Worm (Caenorhabditis elegans) whole organism, L1 larva: ENCODE measurements around the gene nhr-126.

Experiments used
- F16B12.6 ChIP-seq: fragments of 150-350 bp; optimal IDR thresholded peaks from 2 replicates; lab custom pipeline; 2014; ENCODE audit warnings: missing biosample characterization, missing genetic modification characterization
- Y116A8C.19 ChIP-seq: sonication (generic microtip); optimal IDR thresholded peaks from 2 replicates; lab custom pipeline; 2016; ENCODE audit warnings: missing compliant biosample characterization, missing genetic modification characterization, borderline replicate concordance
- aha-1 ChIP-seq: fragments of 150-350 bp; optimal IDR thresholded peaks from 2 replicates; lab custom pipeline; 2014; ENCODE audit warnings: missing biosample characterization, missing genetic modification characterization
- alr-1 ChIP-seq: fragments of 200-800 bp; sonication (Bioruptor generic); optimal IDR thresholded peaks from 2 replicates; lab custom pipeline; 2018; ENCODE audit warnings: borderline replicate concordance, mild to moderate bottlenecking, missing genetic modification characterization, missing compliant biosample characterization
- blmp-1 ChIP-seq: fragments of 150-350 bp; optimal IDR thresholded peaks from 2 replicates; lab custom pipeline; 2014; ENCODE audit warnings: missing biosample characterization, missing genetic modification characterization
- ceh-8 ChIP-seq: fragments of 200-800 bp; sonication (Bioruptor generic); optimal IDR thresholded peaks from 2 replicates; lab custom pipeline; 2018; ENCODE audit warnings: mild to moderate bottlenecking, missing genetic modification characterization, moderate library complexity, missing compliant biosample characterization
- ceh-82 ChIP-seq, 3 experiments: fragments of 150-350 bp in 1 of 3; sonication (generic microtip) in 2 of 3; optimal IDR thresholded peaks; 2 replicates each; lab custom pipeline; 2014 to 2017; ENCODE audit warnings: missing biosample characterization in 3 of 3, missing genetic modification characterization in 3 of 3
- ceh-88 ChIP-seq: fragments of 200-800 bp; sonication (Bioruptor generic); IDR thresholded peaks from 2 replicates; pipeline ENCODE4 v1.3.6; 2022; ENCODE audit warnings: missing genetic modification characterization, missing compliant biosample characterization
- dpl-1 ChIP-seq, 3 experiments: fragments of 150-350 bp in 2 of 3; sonication (generic microtip) in 1 of 3; optimal IDR thresholded peaks; 2 replicates each; lab custom pipeline; 2014 to 2017; ENCODE audit warnings: missing biosample characterization in 3 of 3, missing genetic modification characterization in 3 of 3, missing genetic modification reagents in 3 of 3
- efl-1 ChIP-seq, 4 experiments: fragments of 150-350 bp; optimal IDR thresholded peaks in 3 of 4; peaks in 1 of 4; 1 replicate in 1 of 4; 2 replicates in 3 of 4; lab custom pipeline; 2014; ENCODE audit warnings: missing biosample characterization in 2 of 4, missing genetic modification characterization in 2 of 4, missing genetic modification reagents in 2 of 4
- egl-13 ChIP-seq: sonication (generic microtip); optimal IDR thresholded peaks from 2 replicates; lab custom pipeline; 2016; ENCODE audit warnings: missing genotype, missing genetic modification reagents, missing genetic modification characterization, missing compliant biosample characterization
- egl-27 ChIP-seq, 2 experiments: fragments of 150-350 bp in 1 of 2; sonication (generic microtip); optimal IDR thresholded peaks; 3 replicates each; lab custom pipeline; 2017 to 2018; ENCODE audit warnings: missing biosample characterization in 2 of 2, missing genetic modification characterization in 2 of 2, missing genetic modification reagents in 2 of 2
- elt-2 ChIP-seq: sonication (generic microtip); optimal IDR thresholded peaks from 2 replicates; lab custom pipeline; 2016; ENCODE audit warnings: missing genetic modification characterization, mild to moderate bottlenecking, inconsistent platforms, missing compliant biosample characterization, missing genetic modification reagents
- elt-3 ChIP-seq, 6 experiments: fragments of 150-350 bp in 1 of 6; sonication (generic microtip); optimal IDR thresholded peaks; 2 replicates each; lab custom pipeline; 2017 to 2018; ENCODE audit warnings: missing biosample characterization in 6 of 6, missing genetic modification characterization in 6 of 6, inconsistent platforms in 1 of 6
- ets-5 ChIP-seq: fragments of 200-800 bp; sonication (Bioruptor generic); IDR thresholded peaks from 2 replicates; pipeline ENCODE4 v1.3.6; 2022; ENCODE audit warnings: missing genetic modification characterization, missing compliant biosample characterization
- fkh-10 ChIP-seq: sonication (generic microtip); optimal IDR thresholded peaks from 2 replicates; lab custom pipeline; 2017; ENCODE audit warnings: missing biosample characterization, missing genetic modification reagents, missing genetic modification characterization
- fkh-8 ChIP-seq: sonication (generic microtip); optimal IDR thresholded peaks from 2 replicates; lab custom pipeline; 2016; ENCODE audit warnings: mild to moderate bottlenecking, missing genetic modification characterization, missing compliant biosample characterization
- hlh-4 ChIP-seq: sonication (generic microtip); optimal IDR thresholded peaks from 2 replicates; lab custom pipeline; 2016; ENCODE audit warnings: mild to moderate bottlenecking, missing genetic modification characterization, missing compliant biosample characterization
- irx-1 ChIP-seq: sonication (generic microtip); optimal IDR thresholded peaks from 2 replicates; lab custom pipeline; 2016; ENCODE audit warnings: missing genetic modification characterization, missing compliant biosample characterization
- lin-14 ChIP-seq: fragments of 200-800 bp; sonication (Bioruptor generic); optimal IDR thresholded peaks from 2 replicates; lab custom pipeline; 2018; ENCODE audit warnings: mild to moderate bottlenecking, missing genetic modification characterization, moderate library complexity, missing compliant biosample characterization
- lin-35 ChIP-seq, 2 experiments: fragments of 150-350 bp; optimal IDR thresholded peaks; 2 replicates each; lab custom pipeline; 2014; ENCODE audit warnings: missing biosample characterization in 2 of 2, missing genetic modification characterization in 2 of 2, missing genetic modification reagents in 2 of 2
- mab-9 ChIP-seq: fragments of 200-800 bp; sonication (Bioruptor generic); IDR thresholded peaks from 2 replicates; pipeline ENCODE4 v1.3.6; 2022; ENCODE audit warnings: missing genetic modification reagents, missing genetic modification characterization, missing compliant biosample characterization
- mdl-1 ChIP-seq, 2 experiments: fragments of 150-350 bp; optimal IDR thresholded peaks; 2 replicates each; lab custom pipeline; 2014 to 2017; ENCODE audit warnings: missing biosample characterization in 2 of 2, missing genetic modification characterization in 2 of 2, inconsistent platforms in 1 of 2
- mep-1 ChIP-seq: fragments of 150-350 bp; optimal IDR thresholded peaks from 2 replicates; lab custom pipeline; 2014; ENCODE audit warnings: missing biosample characterization, missing genetic modification characterization
- nhr-19 ChIP-seq: fragments of 200-800 bp; sonication (Bioruptor generic); conservative IDR thresholded peaks from 2 replicates; pipeline ENCODE4 v1.3.6; 2022; ENCODE audit warnings: missing genetic modification characterization, missing compliant biosample characterization
- nhr-20 ChIP-seq: sonication (generic microtip); optimal IDR thresholded peaks from 2 replicates; lab custom pipeline; 2016; ENCODE audit warnings: mild to moderate bottlenecking, missing genetic modification characterization, missing compliant biosample characterization
- nhr-47 ChIP-seq: sonication (generic microtip); optimal IDR thresholded peaks from 2 replicates; lab custom pipeline; 2016; ENCODE audit warnings: mild to moderate bottlenecking, missing genetic modification characterization, moderate library complexity, missing compliant biosample characterization
- nhr-71 ChIP-seq: sonication (generic microtip); optimal IDR thresholded peaks from 2 replicates; lab custom pipeline; 2016; ENCODE audit warnings: mild to moderate bottlenecking, missing genetic modification characterization, moderate library complexity, missing compliant biosample characterization
- nhr-76 ChIP-seq: sonication (generic microtip); optimal IDR thresholded peaks from 2 replicates; lab custom pipeline; 2017; ENCODE audit warnings: missing biosample characterization, missing genetic modification characterization
- nhr-84 ChIP-seq: sonication (generic microtip); optimal IDR thresholded peaks from 2 replicates; lab custom pipeline; 2017; ENCODE audit warnings: missing biosample characterization, missing genetic modification characterization
- nhr-85 ChIP-seq: sonication (generic microtip); peaks from one replicate; lab custom pipeline; 2016; ENCODE audit warnings: missing genetic modification characterization, inconsistent platforms, missing compliant biosample characterization
- skn-1 ChIP-seq: fragments of 150-350 bp; optimal IDR thresholded peaks from 2 replicates; lab custom pipeline; 2014; ENCODE audit warnings: missing biosample characterization, missing genetic modification characterization
- snpc-4 ChIP-seq: fragments of 150-350 bp; optimal IDR thresholded peaks from 2 replicates; lab custom pipeline; 2014; ENCODE audit warnings: missing biosample characterization, missing genetic modification characterization
- snu-23 ChIP-seq: sonication (generic microtip); optimal IDR thresholded peaks from 2 replicates; lab custom pipeline; 2016; ENCODE audit warnings: missing genetic modification characterization, missing compliant biosample characterization
- sox-4 ChIP-seq: sonication (generic microtip); optimal IDR thresholded peaks from 2 replicates; lab custom pipeline; 2016; ENCODE audit warnings: missing genetic modification characterization, missing compliant biosample characterization
- sup-37 ChIP-seq: fragments of 200-800 bp; sonication (Bioruptor generic); optimal IDR thresholded peaks from 2 replicates; lab custom pipeline; 2018; ENCODE audit warnings: mild to moderate bottlenecking, missing genetic modification characterization, missing compliant biosample characterization
- tlp-1 ChIP-seq: fragments of 150-350 bp; optimal IDR thresholded peaks from 2 replicates; lab custom pipeline; 2014; ENCODE audit warnings: missing biosample characterization, missing genetic modification characterization
- unc-130 ChIP-seq: fragments of 150-350 bp; optimal IDR thresholded peaks from 2 replicates; lab custom pipeline; 2017; ENCODE audit warnings: missing biosample characterization, missing genetic modification characterization, inconsistent platforms
- unc-98 ChIP-seq: fragments of 200-800 bp; sonication (Bioruptor generic); IDR thresholded peaks from 2 replicates; pipeline ENCODE4 v1.3.6; 2022; ENCODE audit warnings: missing genetic modification characterization, missing compliant biosample characterization

nhr-126 gene

ce11 chrV:2221764-2222163 is 7.1 kb upstream of the nhr-126 start, which contains the start of gene nhr-128:
nhr-128 (plus strand) TSS chrV:2222064.
- TF ChIP-seq nhr-76 (tag; lab: Kevin White, UChicago) (no peak), ceh-88 (GFP tag; lab: Robert Waterston, UW) (no peak), F16B12.6 (no peak), egl-27 (tag; optimal IDR thresholded peaks at IDR 0.05; lab: Kevin White, UChicago) (no peak), Y116A8C.19 (tag; lab: Kevin White, UChicago) (no peak), alr-1 (no peak), nhr-84 (tag; lab: Kevin White, UChicago) (no peak)

ce11 chrV:2225130-2225529 is 3.8 kb upstream of the nhr-126 start, which contains the start of gene nhr-103:
nhr-103 (plus strand) TSS chrV:2225430.
- TF ChIP-seq unc-130 (tag; lab: Kevin White, UChicago), result no peak
- TF ChIP-seq ceh-8 (GFP tag; lab: Kevin White, UChicago), result no peak
- no peak for TF ChIP-seq egl-13 (tag; lab: Kevin White, UChicago)
- no peak for TF ChIP-seq fkh-10 (GFP tag; lab: Kevin White, UChicago)
- TF ChIP-seq sup-37 (GFP tag; lab: Kevin White, UChicago), result no peak
- TF ChIP-seq nhr-20, result no peak
- no peak for TF ChIP-seq alr-1
- TF ChIP-seq dpl-1 (GFP tag; optimal IDR thresholded peaks at IDR 0.05; lab: Kevin White, UChicago), result no peak
- TF ChIP-seq F16B12.6, result no peak
- no peak for TF ChIP-seq snu-23 (GFP tag; lab: Kevin White, UChicago)
- no peak for TF ChIP-seq nhr-19 (GFP tag; lab: Robert Waterston, UW)

DNA sequence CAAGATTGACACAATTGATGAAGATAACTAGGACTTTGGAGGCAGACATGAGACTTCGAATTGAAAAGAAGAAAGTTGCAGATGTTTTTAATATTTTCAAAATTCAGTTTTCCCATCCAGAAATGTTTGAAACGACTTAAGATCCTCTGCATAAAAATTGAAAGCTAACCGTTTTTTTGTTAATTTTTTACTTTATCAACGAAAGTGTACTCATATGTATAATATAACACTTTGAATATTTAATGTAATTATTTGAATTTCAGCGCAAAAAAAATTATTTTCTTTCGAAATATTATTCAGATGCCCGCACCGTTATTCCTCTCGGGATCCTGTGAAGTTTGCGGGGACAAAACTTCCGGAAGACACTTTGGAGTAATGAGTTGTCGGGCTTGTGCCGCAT is 2.0 kb upstream of the nhr-126 start, which contains the start of gene nhr-18:
Gene nhr-18, plus strand, starts transcription at position 301 of the 400 bp plus-strand sequence.
- TF ChIP-seq efl-1 (optimal IDR thresholded peaks at IDR 0.05; lab: Kevin White, UChicago), result no peak
- peak in 1 of 2 experiments; percentile 15 for TF ChIP-seq efl-1 (GFP tag; optimal IDR thresholded peaks at IDR 0.05 in 1 of 2; lab: Kevin White, UChicago)
- no peak for TF ChIP-seq unc-98 (GFP tag; lab: Robert Waterston, UW)

DNA sequence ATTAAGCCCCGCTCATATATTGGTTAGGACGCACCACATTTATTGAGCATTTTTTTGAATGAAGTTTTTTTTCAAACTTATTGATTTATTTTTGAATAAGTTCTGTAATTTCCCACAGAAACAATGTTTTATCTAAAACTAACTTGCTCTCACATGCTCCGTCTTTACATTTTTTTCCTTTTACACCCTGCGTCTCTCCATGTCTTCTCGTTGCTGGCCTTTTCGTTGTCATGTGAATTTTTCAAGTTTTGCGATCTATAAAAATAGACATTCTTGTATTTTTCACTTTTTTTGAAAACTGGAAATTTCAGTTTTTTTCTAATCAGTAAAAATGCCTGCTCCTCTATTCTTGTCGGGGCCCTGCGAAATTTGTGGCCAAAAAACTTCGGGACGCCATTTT is 2.0 kb downstream of the nhr-126 start, which contains the start of gene nhr-134:
Gene nhr-134, plus strand, starts transcription at position 312 of the 400 bp plus-strand sequence.
- peak; percentile 26 for TF ChIP-seq nhr-20
- peak in 1 of 2 experiments; percentile 2 for TF ChIP-seq efl-1 (optimal IDR thresholded peaks at IDR 0.05; lab: Kevin White, UChicago)
- peak in 1 of 2 experiments; percentile 12 for TF ChIP-seq efl-1 (GFP tag; optimal IDR thresholded peaks at IDR 0.05 in 1 of 2; lab: Kevin White, UChicago)
- peak in 1 of 2 experiments; percentile 10 for TF ChIP-seq lin-35 (GFP tag; optimal IDR thresholded peaks at IDR 0.05; lab: Kevin White, UChicago)
- TF ChIP-seq sox-4 (tag; lab: Kevin White, UChicago), result no peak
- TF ChIP-seq elt-2, result peak; percentile 54
- TF ChIP-seq irx-1 (tag; lab: Kevin White, UChicago), result no peak

ce11 chrV:2233177-2233576 is 4.3 kb downstream of the nhr-126 start, which contains the start of gene nhr-96:
nhr-96 (plus strand) TSS chrV:2233477.
- TF ChIP-seq lin-14 (GFP tag; lab: Kevin White, UChicago), result no peak
- TF ChIP-seq efl-1 (optimal IDR thresholded peaks at IDR 0.05; lab: Kevin White, UChicago), result no peak
- peak in 1 of 2 experiments; percentile 70 for TF ChIP-seq efl-1 (GFP tag; optimal IDR thresholded peaks at IDR 0.05 in 1 of 2; lab: Kevin White, UChicago)
- no peak for TF ChIP-seq mdl-1 (tag; optimal IDR thresholded peaks at IDR 0.05; lab: Kevin White, UChicago)
- TF ChIP-seq nhr-20, result no peak

ce11 chrV:2235848-2236247 is 7.0 kb downstream of the nhr-126 start, which contains the start of gene cyp-33C4:
cyp-33C4 (plus strand) TSS chrV:2236140.
- TF ChIP-seq fkh-8 (tag; lab: Kevin White, UChicago) (peak; percentile 55), nhr-71 (tag; lab: Kevin White, UChicago) (peak; percentile 58), dpl-1 (GFP tag; optimal IDR thresholded peaks at IDR 0.05; lab: Kevin White, UChicago) (peak in 1 of 3 experiments; percentile 26), ceh-88 (GFP tag; lab: Robert Waterston, UW) (no peak), unc-130 (tag; lab: Kevin White, UChicago) (no peak), irx-1 (tag; lab: Kevin White, UChicago) (no peak), efl-1 (optimal IDR thresholded peaks at IDR 0.05; lab: Kevin White, UChicago) (peak; percentile 26 to 48), efl-1 (GFP tag; optimal IDR thresholded peaks at IDR 0.05 in 1 of 2; lab: Kevin White, UChicago) (peak; percentile 13 to 82), nhr-85 (no peak), mab-9 (GFP tag; lab: Robert Waterston, UW) (no peak), snpc-4 (no peak), blmp-1 (tag; lab: Kevin White, UChicago) (peak; percentile 80), nhr-84 (tag; lab: Kevin White, UChicago) (no peak), hlh-4 (tag; lab: Kevin White, UChicago) (no peak), skn-1 (no peak), elt-3 (tag; optimal IDR thresholded peaks at IDR 0.05; lab: Kevin White, UChicago) (no peak), nhr-47 (tag; lab: Kevin White, UChicago) (peak; percentile 33), tlp-1 (tag; lab: Kevin White, UChicago) (no peak), mep-1 (tag; lab: Kevin White, UChicago) (peak; percentile 13), ceh-82 (tag; optimal IDR thresholded peaks at IDR 0.05; lab: Kevin White, UChicago) (peak in 1 of 3 experiments; percentile 20), unc-98 (GFP tag; lab: Robert Waterston, UW) (no peak), aha-1 (tag; lab: Kevin White, UChicago) (no peak), alr-1 (no peak), ets-5 (GFP tag; lab: Robert Waterston, UW) (no peak)
